Worm (Caenorhabditis elegans) whole organism, early embryonic: Measurements from ENCODE around the gene ost-1.

Source experiments
- B0310.2 ChIP-seq: sonication (generic microtip); optimal IDR thresholded peaks from 2 replicates; lab custom pipeline; 2016; ENCODE audit warnings: mild to moderate bottlenecking, missing genetic modification characterization, missing compliant biosample characterization
- F13C5.2 ChIP-seq: sonication (generic microtip); optimal IDR thresholded peaks from 2 replicates; lab custom pipeline; 2017; ENCODE audit warnings: mild to moderate bottlenecking, missing genetic modification characterization, inconsistent platforms, missing compliant biosample characterization
- aly-1 ChIP-seq: sonication (generic microtip); optimal IDR thresholded peaks from 2 replicates; lab custom pipeline; 2016; ENCODE audit warnings: missing genetic modification characterization, missing compliant biosample characterization
- ama-1 ChIP-seq: fragments of 150-350 bp; optimal IDR thresholded peaks from 2 replicates; lab custom pipeline; 2014
- ceh-13 ChIP-seq: fragments of 200-800 bp; sonication (Bioruptor generic); optimal IDR thresholded peaks from 2 replicates; lab custom pipeline; 2018; ENCODE audit warnings: mild to moderate bottlenecking, missing genetic modification characterization, missing compliant biosample characterization
- ceh-36 ChIP-seq: sonication (generic microtip); optimal IDR thresholded peaks from 2 replicates; lab custom pipeline; 2016; ENCODE audit warnings: missing genetic modification characterization, inconsistent platforms, missing compliant biosample characterization
- ets-7 ChIP-seq: sonication (generic microtip); optimal IDR thresholded peaks from 2 replicates; lab custom pipeline; 2016; ENCODE audit warnings: missing genotype, missing genetic modification characterization, missing compliant biosample characterization
- flt-1 ChIP-seq: fragments of 200-800 bp; sonication (Bioruptor generic); IDR thresholded peaks from 2 replicates; pipeline ENCODE4 v1.3.6; 2022; ENCODE audit warnings: missing genetic modification characterization, missing compliant biosample characterization
- hmbx-1 ChIP-seq: sonication (generic microtip); optimal IDR thresholded peaks from 2 replicates; lab custom pipeline; 2016; ENCODE audit warnings: mild to moderate bottlenecking, missing genetic modification characterization, missing compliant biosample characterization
- hmg-4 ChIP-seq: fragments of 200-800 bp; sonication (Bioruptor generic); optimal IDR thresholded peaks from 2 replicates; lab custom pipeline; 2018; ENCODE audit warnings: mild to moderate bottlenecking, missing genetic modification characterization, missing compliant biosample characterization
- hnd-1 ChIP-seq: sonication (generic microtip); optimal IDR thresholded peaks from 2 replicates; lab custom pipeline; 2016; ENCODE audit warnings: missing genetic modification characterization, missing compliant biosample characterization
- pes-1 ChIP-seq: fragments of 200-800 bp; sonication (Bioruptor generic); IDR thresholded peaks from 2 replicates; pipeline ENCODE4 v1.3.6; 2022; ENCODE audit warnings: missing genetic modification reagents, missing genetic modification characterization, missing compliant biosample characterization
- scrt-1 ChIP-seq: fragments of 200-800 bp; sonication (Bioruptor generic); IDR thresholded peaks from 2 replicates; pipeline ENCODE4 v1.3.6; 2022; ENCODE audit warnings: missing genetic modification characterization, missing compliant biosample characterization
- sea-1 ChIP-seq: fragments of 200-800 bp; sonication (Bioruptor generic); conservative IDR thresholded peaks from 2 replicates; pipeline ENCODE4 v1.3.6; 2022; ENCODE audit warnings: missing genetic modification characterization, missing compliant biosample characterization
- tbx-11 ChIP-seq: fragments of 200-800 bp; sonication (Bioruptor generic); IDR thresholded peaks from 2 replicates; pipeline ENCODE4 v1.3.6; 2022; ENCODE audit warnings: missing genetic modification characterization, missing compliant biosample characterization
- tbx-37 ChIP-seq: fragments of 200-800 bp; sonication (Bioruptor generic); conservative IDR thresholded peaks from 2 replicates; pipeline ENCODE4 v1.3.6; 2022; ENCODE audit warnings: missing genetic modification reagents, missing genetic modification characterization, missing compliant biosample characterization
- tra-4 ChIP-seq: sonication (generic microtip); optimal IDR thresholded peaks from 2 replicates; lab custom pipeline; 2017; ENCODE audit warnings: missing genetic modification characterization, missing compliant biosample characterization

Gene ost-1

ce11 chrIV:1124741-1125140 lies 17.5 kb downstream of the ost-1 start, which contains the start of gene perm-4:
Gene perm-4 (minus strand): TSS chrIV:1125107.
- TF ChIP-seq tbx-37 (GFP tag; lab: Robert Waterston, UW) (no peak), ets-7 (no peak), flt-1 (GFP tag; lab: Robert Waterston, UW) (no peak), ama-1 (lab: Kevin White, UChicago) (no peak), scrt-1 (no peak), tbx-11 (no peak), hmbx-1 (tag; lab: Kevin White, UChicago) (no peak), hnd-1 (no peak), F13C5.2 (tag; lab: Kevin White, UChicago) (no peak), pes-1 (no peak), aly-1 (tag; lab: Kevin White, UChicago) (no peak), hmg-4 (GFP tag; lab: Kevin White, UChicago) (no peak), B0310.2 (tag; lab: Kevin White, UChicago) (no peak), ceh-36 (tag; lab: Kevin White, UChicago) (no peak), tra-4 (tag; lab: Kevin White, UChicago) (no peak), ceh-13 (GFP tag; lab: Kevin White, UChicago) (no peak), sea-1 (GFP tag; lab: Robert Waterston, UW) (no peak)

ce11 chrIV:1126490-1126889 lies 19.3 kb downstream of the ost-1 start, which contains the start of gene perm-2:
Gene perm-2 (plus strand): TSS chrIV:1126790.
- TF ChIP-seq F13C5.2 (tag; lab: Kevin White, UChicago) (no peak), tbx-37 (GFP tag; lab: Robert Waterston, UW) (no peak), hnd-1 (no peak), ceh-36 (tag; lab: Kevin White, UChicago) (no peak)

ce11 chrIV:1127852-1128251 lies 20.7 kb downstream of the ost-1 start:
- TF ChIP-seq ceh-36 (tag; lab: Kevin White, UChicago) (peak; percentile 20), pes-1 (no peak), ets-7 (no peak), scrt-1 (no peak)

ce11 chrIV:1136658-1137057 lies 29.5 kb downstream of the ost-1 start, which contains the start of gene C44B12.6:
Gene C44B12.6 (minus strand): TSS chrIV:1136758.
- TF ChIP-seq hmbx-1 (tag; lab: Kevin White, UChicago) (no peak), tbx-11 (no peak), F13C5.2 (tag; lab: Kevin White, UChicago) (no peak), flt-1 (GFP tag; lab: Robert Waterston, UW) (no peak), hnd-1 (no peak), tbx-37 (GFP tag; lab: Robert Waterston, UW) (no peak), sea-1 (GFP tag; lab: Robert Waterston, UW) (no peak), pes-1 (no peak), B0310.2 (tag; lab: Kevin White, UChicago) (no peak), ceh-13 (GFP tag; lab: Kevin White, UChicago) (no peak), ceh-36 (tag; lab: Kevin White, UChicago) (no peak), tra-4 (tag; lab: Kevin White, UChicago) (no peak), scrt-1 (no peak), ama-1 (lab: Kevin White, UChicago) (no peak), ets-7 (no peak), aly-1 (tag; lab: Kevin White, UChicago) (no peak)

- no peak for TF ChIP-seq F13C5.2 (tag; lab: Kevin White, UChicago)
- TF ChIP-seq ets-7: no peak
Measured at ce11 chrIV:1147594-1147993, 40.4 kb downstream of the ost-1 start.

- no peak for TF ChIP-seq B0310.2 (tag; lab: Kevin White, UChicago)
- TF ChIP-seq scrt-1: no peak
- TF ChIP-seq pes-1: no peak
- TF ChIP-seq ceh-13 (GFP tag; lab: Kevin White, UChicago): no peak
- TF ChIP-seq ets-7: no peak
- TF ChIP-seq F13C5.2 (tag; lab: Kevin White, UChicago): no peak
- no peak for TF ChIP-seq sea-1 (GFP tag; lab: Robert Waterston, UW)
- TF ChIP-seq tra-4 (tag; lab: Kevin White, UChicago): no peak
- no peak for TF ChIP-seq hmbx-1 (tag; lab: Kevin White, UChicago)
- no peak for TF ChIP-seq ama-1 (lab: Kevin White, UChicago)
- TF ChIP-seq aly-1 (tag; lab: Kevin White, UChicago): no peak
- TF ChIP-seq hmg-4 (GFP tag; lab: Kevin White, UChicago): no peak
- no peak for TF ChIP-seq hnd-1
- TF ChIP-seq ceh-36 (tag; lab: Kevin White, UChicago): no peak
- no peak for TF ChIP-seq flt-1 (GFP tag; lab: Robert Waterston, UW)
- no peak for TF ChIP-seq tbx-37 (GFP tag; lab: Robert Waterston, UW)
- TF ChIP-seq tbx-11: no peak
Measured at ce11 chrIV:1148425-1149151, 41.4 kb downstream of the ost-1 start.

ce11 chrIV:1155206-1155605 lies 48.0 kb downstream of the ost-1 start:
- TF ChIP-seq ama-1 (lab: Kevin White, UChicago) (no peak), tra-4 (tag; lab: Kevin White, UChicago) (no peak), hnd-1 (no peak), flt-1 (GFP tag; lab: Robert Waterston, UW) (no peak), B0310.2 (tag; lab: Kevin White, UChicago) (no peak), ceh-36 (tag; lab: Kevin White, UChicago) (no peak), hmbx-1 (tag; lab: Kevin White, UChicago) (no peak), tbx-37 (GFP tag; lab: Robert Waterston, UW) (no peak), ets-7 (no peak), hmg-4 (GFP tag; lab: Kevin White, UChicago) (no peak), scrt-1 (no peak), F13C5.2 (tag; lab: Kevin White, UChicago) (no peak), sea-1 (GFP tag; lab: Robert Waterston, UW) (no peak), ceh-13 (GFP tag; lab: Kevin White, UChicago) (no peak), pes-1 (no peak), tbx-11 (no peak), aly-1 (tag; lab: Kevin White, UChicago) (no peak)
